Worm (Caenorhabditis elegans) whole organism, L3 larva: ENCODE data around the gene M02B1.3.

Source experiments
- R02D3.7 ChIP-seq: fragments of 150-350 bp; optimal IDR thresholded peaks from 2 replicates; lab custom pipeline; 2014; ENCODE audit warnings: missing biosample characterization, missing genetic modification characterization
- aly-2 ChIP-seq: fragments of 150-350 bp; optimal IDR thresholded peaks from 2 replicates; lab custom pipeline; 2014; ENCODE audit warnings: missing biosample characterization, missing genetic modification characterization
- ceh-16 ChIP-seq: sonication (generic microtip); optimal IDR thresholded peaks from 2 replicates; lab custom pipeline; 2017; ENCODE audit warnings: missing biosample characterization, missing genetic modification characterization
- ceh-28 ChIP-seq: fragments of 150-350 bp; optimal IDR thresholded peaks from 2 replicates; lab custom pipeline; 2014; ENCODE audit warnings: missing biosample characterization, missing genetic modification reagents, missing genetic modification characterization
- ceh-82 ChIP-seq: fragments of 150-350 bp; optimal IDR thresholded peaks from 2 replicates; lab custom pipeline; 2014; ENCODE audit warnings: missing biosample characterization, missing genetic modification characterization
- daf-12 ChIP-seq: fragments of 150-350 bp; optimal IDR thresholded peaks from 2 replicates; lab custom pipeline; 2014; ENCODE audit warnings: missing biosample characterization, missing genetic modification reagents, missing genetic modification characterization
- egl-5 ChIP-seq: fragments of 150-350 bp; optimal IDR thresholded peaks from 2 replicates; lab custom pipeline; 2017; ENCODE audit warnings: missing biosample characterization, missing genetic modification reagents, missing genetic modification characterization, inconsistent platforms
- elt-2 ChIP-seq: sonication (generic microtip); optimal IDR thresholded peaks from 2 replicates; lab custom pipeline; 2016; ENCODE audit warnings: missing genetic modification reagents, mild to moderate bottlenecking, missing genetic modification characterization, missing compliant biosample characterization
- elt-3 ChIP-seq, 3 experiments: fragments of 150-350 bp in 1 of 3; sonication (generic microtip) in 2 of 3; optimal IDR thresholded peaks; 2 replicates in 2 of 3; 4 replicates in 1 of 3; lab custom pipeline; 2014 to 2017; ENCODE audit warnings: missing biosample characterization in 3 of 3, missing genetic modification characterization in 3 of 3
- fos-1 ChIP-seq: fragments of 150-350 bp; optimal IDR thresholded peaks from 2 replicates; lab custom pipeline; 2014; ENCODE audit warnings: missing biosample characterization, missing genetic modification characterization
- hmg-11 ChIP-seq: sonication (generic microtip); optimal IDR thresholded peaks from 2 replicates; lab custom pipeline; 2016; ENCODE audit warnings: missing genetic modification characterization, missing compliant biosample characterization
- jun-1 ChIP-seq: fragments of 150-350 bp; optimal IDR thresholded peaks from 2 replicates; lab custom pipeline; 2014; ENCODE audit warnings: missing biosample characterization, missing genetic modification reagents, missing genetic modification characterization
- lin-15B ChIP-seq: fragments of 150-350 bp; optimal IDR thresholded peaks from 2 replicates; lab custom pipeline; 2014; ENCODE audit warnings: missing biosample characterization, missing genetic modification characterization
- lin-39 ChIP-seq: fragments of 150-350 bp; optimal IDR thresholded peaks from 2 replicates; lab custom pipeline; 2018; ENCODE audit warnings: missing biosample characterization, missing genetic modification reagents, missing genetic modification characterization
- lsy-12 ChIP-seq: sonication (generic microtip); optimal IDR thresholded peaks from 2 replicates; lab custom pipeline; 2016; ENCODE audit warnings: mild to moderate bottlenecking, missing genetic modification characterization, missing compliant biosample characterization
- mdl-1 ChIP-seq: fragments of 150-350 bp; optimal IDR thresholded peaks from 2 replicates; lab custom pipeline; 2014; ENCODE audit warnings: missing biosample characterization, missing genetic modification characterization
- nhr-11 ChIP-seq: fragments of 150-350 bp; optimal IDR thresholded peaks from 2 replicates; lab custom pipeline; 2014; ENCODE audit warnings: missing biosample characterization, missing genetic modification characterization
- nhr-12 ChIP-seq: fragments of 150-350 bp; optimal IDR thresholded peaks from 2 replicates; lab custom pipeline; 2014; ENCODE audit warnings: missing biosample characterization, missing genetic modification characterization
- nhr-23 ChIP-seq: fragments of 150-350 bp; optimal IDR thresholded peaks from 2 replicates; lab custom pipeline; 2014; ENCODE audit warnings: missing biosample characterization, missing genetic modification reagents, missing genetic modification characterization
- nhr-237 ChIP-seq: fragments of 150-350 bp; optimal IDR thresholded peaks from 2 replicates; lab custom pipeline; 2014; ENCODE audit warnings: missing biosample characterization, missing genetic modification characterization
- nhr-25 ChIP-seq: sonication (generic microtip); optimal IDR thresholded peaks from 2 replicates; lab custom pipeline; 2017; ENCODE audit warnings: missing biosample characterization, missing genetic modification characterization
- nhr-43 ChIP-seq: sonication (generic microtip); optimal IDR thresholded peaks from 2 replicates; lab custom pipeline; 2016; ENCODE audit warnings: mild to moderate bottlenecking, missing genetic modification characterization, missing compliant biosample characterization; ENCODE audit not compliant: poor library complexity, severe bottlenecking
- pha-4 ChIP-seq: fragments of 150-350 bp; optimal IDR thresholded peaks from 2 replicates; lab custom pipeline; 2014; ENCODE audit warnings: missing biosample characterization, missing genetic modification reagents, missing genetic modification characterization
- sea-2 ChIP-seq: fragments of 150-350 bp; sonication (generic microtip); optimal IDR thresholded peaks from 4 replicates; lab custom pipeline; 2014; ENCODE audit warnings: missing biosample characterization, missing genetic modification reagents, missing genetic modification characterization
- skn-1 ChIP-seq: fragments of 150-350 bp; optimal IDR thresholded peaks from 2 replicates; lab custom pipeline; 2014; ENCODE audit warnings: missing biosample characterization, missing genetic modification characterization
- snpc-4 ChIP-seq: fragments of 150-350 bp; optimal IDR thresholded peaks from 2 replicates; lab custom pipeline; 2014; ENCODE audit warnings: missing biosample characterization, missing genetic modification characterization
- tbx-2 ChIP-seq: sonication (generic microtip); optimal IDR thresholded peaks from 2 replicates; lab custom pipeline; 2016; ENCODE audit warnings: mild to moderate bottlenecking, missing genetic modification characterization, missing compliant biosample characterization
- unc-62 ChIP-seq: fragments of 150-350 bp; sonication (generic microtip); optimal IDR thresholded peaks from 4 replicates; lab custom pipeline; 2014; ENCODE audit warnings: missing biosample characterization, missing genetic modification reagents, missing genetic modification characterization
- zag-1 ChIP-seq: fragments of 150-350 bp; optimal IDR thresholded peaks from 2 replicates; lab custom pipeline; 2014; ENCODE audit warnings: missing biosample characterization, missing genetic modification characterization
- ztf-11 ChIP-seq: fragments of 150-350 bp; optimal IDR thresholded peaks from 2 replicates; lab custom pipeline; 2014; ENCODE audit warnings: missing biosample characterization, missing genetic modification characterization
- ztf-4 ChIP-seq: fragments of 150-350 bp; optimal IDR thresholded peaks from 2 replicates; lab custom pipeline; 2014; ENCODE audit warnings: missing biosample characterization, missing genetic modification characterization

M02B1.3 gene

DNA sequence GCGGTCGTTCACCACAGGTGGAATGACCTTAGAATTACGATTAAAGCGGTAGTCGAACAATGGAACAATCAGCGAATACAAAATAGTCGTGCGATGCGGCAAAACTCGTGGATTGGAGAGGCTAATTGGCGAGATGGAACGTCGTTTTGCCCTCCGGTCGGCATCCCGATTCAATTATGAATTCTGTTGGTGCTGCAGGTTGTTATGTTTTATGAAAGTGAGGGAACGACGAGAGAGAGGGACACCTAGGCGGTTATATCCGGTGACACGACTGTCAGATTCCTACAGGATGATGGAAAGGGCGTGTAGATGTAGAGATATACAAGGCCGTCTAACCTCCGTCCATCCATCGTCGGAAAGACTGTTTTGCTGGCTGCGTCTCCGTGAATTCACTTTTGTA lies 19.7 kb upstream of the M02B1.3 start:
- TF ChIP-seq nhr-12 (tag; lab: Kevin White, UChicago) (no peak), elt-2 (tag; lab: Kevin White, UChicago) (no peak), ceh-16 (tag; lab: Kevin White, UChicago) (no peak), nhr-25 (no peak), tbx-2 (tag; lab: Kevin White, UChicago) (no peak), ceh-82 (tag; lab: Kevin White, UChicago) (no peak), daf-12 (no peak), ztf-11 (tag; lab: Kevin White, UChicago) (no peak), snpc-4 (no peak), nhr-23 (tag; lab: Kevin White, UChicago) (no peak), lsy-12 (tag; lab: Kevin White, UChicago) (no peak), sea-2 (GFP tag; lab: Kevin White, UChicago) (no peak), ceh-28 (no peak), fos-1 (tag; lab: Kevin White, UChicago) (no peak), zag-1 (no peak)
- TF ChIP-seq, all 47 proteins: peak for 0

DNA sequence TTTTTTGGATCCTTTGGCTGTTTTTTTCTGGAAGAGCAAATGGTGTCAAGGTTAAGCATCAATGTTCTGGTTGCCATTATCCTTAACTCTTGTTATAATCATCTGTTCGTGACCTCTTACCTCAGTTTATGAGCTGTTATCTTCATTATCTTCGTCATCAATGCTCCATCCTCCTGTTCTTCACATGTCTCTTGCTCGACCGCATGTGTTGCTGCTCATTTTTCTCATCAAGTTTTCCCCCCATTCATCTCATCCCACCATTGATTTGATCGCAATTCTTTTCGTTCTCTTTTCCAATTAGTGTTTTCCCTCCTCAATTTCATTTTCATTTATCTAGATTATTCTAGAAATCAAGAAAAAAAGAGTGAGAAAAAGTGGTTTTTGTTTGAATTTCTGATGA lies 18.8 kb upstream of the M02B1.3 start:
- TF ChIP-seq unc-62 (GFP tag; lab: Kevin White, UChicago) (no peak), daf-12 (no peak), nhr-25 (no peak), ceh-82 (tag; lab: Kevin White, UChicago) (no peak), hmg-11 (tag; lab: Kevin White, UChicago) (no peak), lin-39 (tag; lab: Kevin White, UChicago) (peak; percentile 19), nhr-237 (tag; lab: Kevin White, UChicago) (no peak), ceh-28 (no peak), ztf-4 (no peak), tbx-2 (tag; lab: Kevin White, UChicago) (no peak), egl-5 (tag; lab: Kevin White, UChicago) (peak; percentile 71), pha-4 (no peak), skn-1 (no peak), nhr-11 (no peak), aly-2 (tag; lab: Kevin White, UChicago) (no peak), nhr-12 (tag; lab: Kevin White, UChicago) (no peak)

DNA sequence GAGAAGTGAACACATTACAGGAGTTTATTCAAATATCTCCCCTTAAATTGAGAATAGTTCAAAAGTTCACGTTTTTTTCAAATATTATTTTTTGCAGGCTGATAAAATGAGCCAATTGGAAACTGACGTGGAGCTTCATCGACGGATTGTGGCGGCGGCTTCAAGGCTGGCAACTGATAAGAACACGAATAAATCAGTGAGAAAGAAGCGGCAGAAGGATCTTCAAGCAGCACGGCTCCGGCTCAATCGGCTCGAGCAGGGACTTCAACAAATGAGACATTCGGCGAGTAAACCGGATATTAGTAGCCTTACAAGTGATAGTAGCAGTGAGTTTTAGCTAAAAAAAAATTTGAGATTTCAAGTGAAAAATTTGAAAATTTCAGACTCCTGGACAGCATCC lies 11.0 kb upstream of the M02B1.3 start, which contains the start of gene M02B1.4:
M02B1.4 (minus strand) TSS at position 9 of the 400 bp plus-strand sequence.
- no peak for TF ChIP-seq ceh-16 (tag; lab: Kevin White, UChicago)
- no peak for TF ChIP-seq mdl-1
- TF ChIP-seq ztf-11 (tag; lab: Kevin White, UChicago), result no peak
- no peak for TF ChIP-seq nhr-43 (tag; lab: Kevin White, UChicago)
- TF ChIP-seq daf-12, result no peak
- TF ChIP-seq lin-15B, result no peak
- no peak for TF ChIP-seq R02D3.7 (tag; lab: Kevin White, UChicago)
- no peak for TF ChIP-seq elt-3 (tag; optimal IDR thresholded peaks at IDR 0.05; lab: Kevin White, UChicago)

DNA sequence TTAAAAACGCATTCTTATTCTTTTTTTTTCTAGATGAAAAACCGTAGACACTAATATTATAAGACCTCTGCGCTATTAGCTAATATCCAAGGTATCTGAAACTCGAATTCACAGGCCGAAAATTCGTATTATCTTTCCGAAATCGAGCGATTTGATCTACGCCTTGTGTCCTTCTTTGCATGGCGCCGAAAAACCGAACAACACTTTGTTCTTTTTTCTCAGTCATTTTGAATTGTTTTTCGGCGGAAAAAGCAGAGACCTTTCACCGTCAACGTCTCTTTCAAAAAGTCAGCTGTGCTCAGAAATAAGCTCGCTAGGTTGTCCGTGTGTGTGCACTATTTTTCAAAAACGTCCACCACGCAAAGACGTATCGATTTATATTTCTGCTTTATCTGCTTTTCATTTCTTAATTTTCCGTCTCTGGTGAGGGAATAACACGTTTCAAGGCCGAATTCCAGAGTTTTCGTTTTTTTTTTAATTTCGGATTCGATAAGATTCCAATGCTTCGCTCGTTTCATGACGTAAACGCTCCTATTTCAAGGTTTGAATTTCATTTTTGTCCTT lies 5.4 kb upstream of the M02B1.3 start:
- TF ChIP-seq ceh-82 (tag; lab: Kevin White, UChicago), result no peak
- TF ChIP-seq elt-3 (tag; optimal IDR thresholded peaks at IDR 0.05; lab: Kevin White, UChicago), result no peak
- peak; percentile 26 for TF ChIP-seq hmg-11 (tag; lab: Kevin White, UChicago)
- TF ChIP-seq, all 47 proteins: peak for 1

DNA sequence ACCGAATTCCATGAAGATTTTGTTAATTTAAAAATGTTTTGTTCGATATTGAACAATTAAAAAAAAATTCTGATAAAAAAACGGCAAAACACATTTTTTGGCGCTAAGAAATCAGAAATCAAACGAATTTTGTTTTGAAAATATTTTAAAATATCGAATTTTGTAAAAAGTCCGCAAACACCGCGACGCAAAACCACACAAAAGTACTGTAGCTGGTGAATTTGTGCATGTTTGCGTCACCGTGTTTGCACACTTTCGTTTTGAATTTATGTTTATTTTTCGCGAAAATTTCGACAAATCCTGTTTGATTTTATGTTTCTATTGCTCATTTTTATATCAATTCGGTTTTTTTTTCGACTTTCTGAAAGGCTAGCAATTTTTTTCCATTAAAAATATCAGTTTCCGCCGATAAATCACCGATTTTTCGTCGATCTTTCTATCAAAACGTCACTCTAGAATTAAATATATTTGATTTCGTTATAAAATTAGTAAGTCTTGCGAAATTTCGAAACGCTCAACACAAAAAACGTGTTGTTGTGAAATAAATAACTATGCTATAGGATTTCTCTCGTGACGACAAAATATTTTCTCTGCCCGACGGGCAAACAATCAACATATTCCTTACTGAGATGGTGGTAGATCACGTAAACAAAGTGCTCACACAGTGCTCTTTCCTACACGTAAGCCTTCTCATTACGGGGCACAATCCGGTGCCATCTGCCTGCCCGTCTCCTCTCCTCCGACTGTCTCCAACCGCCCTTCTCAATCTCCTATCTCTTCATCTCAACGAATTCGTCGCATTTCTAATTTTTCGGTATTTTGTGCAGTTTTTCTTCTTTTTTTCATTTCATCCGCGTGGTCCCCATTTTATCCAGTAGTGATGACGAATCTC lies 4.5 kb upstream of the M02B1.3 start:
- peak; percentile 32 for TF ChIP-seq lin-39 (tag; lab: Kevin White, UChicago)
- peak; percentile 0 for TF ChIP-seq hmg-11 (tag; lab: Kevin White, UChicago)
- no peak for TF ChIP-seq zag-1
- no peak for TF ChIP-seq nhr-11
- peak; percentile 9 for TF ChIP-seq pha-4
- TF ChIP-seq jun-1 (tag; lab: Kevin White, UChicago), result no peak
